Fruit fly (Drosophila melanogaster): ENCODE data around the gene CG14609.

CG14609 gene

DNA sequence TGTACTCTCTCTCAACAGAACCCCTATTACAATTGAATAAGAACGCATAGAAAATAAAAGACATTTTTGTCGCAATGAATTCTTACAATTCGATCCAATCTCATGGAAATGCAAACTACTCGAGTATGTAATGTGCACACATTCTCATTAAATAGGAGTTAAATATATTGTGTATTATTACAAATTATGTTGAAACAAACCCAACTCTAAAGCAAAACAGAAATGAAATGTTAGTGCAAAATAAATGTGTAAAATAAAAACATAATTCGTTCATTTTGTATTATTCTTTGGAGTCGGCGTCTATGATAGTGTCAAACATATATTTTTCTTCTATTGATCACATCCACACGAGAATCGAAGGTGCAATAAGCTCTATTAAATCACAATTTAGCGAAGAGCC is at the start of gene CG14609:
CG14609 (plus strand) TSS at position 301 of the 400 bp plus-strand sequence.
- TF ChIP-seq CG17801 (GFP tag; optimal IDR thresholded peaks at IDR 0.05; ENCODE audit: partially characterized antibody), result no peak

- no peak for TF ChIP-seq CG17801 (GFP tag; optimal IDR thresholded peaks at IDR 0.05; ENCODE audit: partially characterized antibody)
Measured at dm6 chr3R:7154586-7155357, 46.0 kb upstream of the CG14609 start, which contains the start of gene MAGE. TSS of gene MAGE (minus strand) at chr3R:7155180.

DNA sequence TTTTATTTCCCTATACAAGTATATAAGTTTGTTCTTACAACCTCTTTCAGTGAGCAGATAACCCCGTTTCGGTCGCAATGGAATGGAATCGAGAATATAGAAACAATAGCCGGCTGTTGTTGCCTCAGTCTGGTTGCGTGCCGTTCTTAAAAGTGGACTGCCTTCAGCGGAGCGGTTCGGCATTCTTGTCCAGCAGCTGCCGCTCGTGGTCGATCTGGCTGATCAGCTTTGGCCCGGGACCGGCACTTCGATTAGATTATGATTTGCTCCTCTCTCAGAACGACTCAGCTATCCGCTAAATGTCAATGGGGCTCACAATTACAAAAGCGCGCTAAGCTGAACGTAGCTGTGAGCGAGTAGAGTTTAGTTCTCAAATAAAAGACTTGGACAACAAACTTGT is 43.7 kb upstream of the CG14609 start:
- no peak for TF ChIP-seq CG17801 (GFP tag; optimal IDR thresholded peaks at IDR 0.05; ENCODE audit: partially characterized antibody)

- no peak for TF ChIP-seq CG17801 (GFP tag; optimal IDR thresholded peaks at IDR 0.05; ENCODE audit: partially characterized antibody)
Measured at dm6 chr3R:7159615-7160014, 41.2 kb upstream of the CG14609 start.

dm6 chr3R:7162356-7163289 is 38.1 kb upstream of the CG14609 start, which contains the start of gene sas:
TSS of gene sas (plus strand) at chr3R:7162808.
- no peak for TF ChIP-seq CG17801 (GFP tag; optimal IDR thresholded peaks at IDR 0.05; ENCODE audit: partially characterized antibody)

DNA sequence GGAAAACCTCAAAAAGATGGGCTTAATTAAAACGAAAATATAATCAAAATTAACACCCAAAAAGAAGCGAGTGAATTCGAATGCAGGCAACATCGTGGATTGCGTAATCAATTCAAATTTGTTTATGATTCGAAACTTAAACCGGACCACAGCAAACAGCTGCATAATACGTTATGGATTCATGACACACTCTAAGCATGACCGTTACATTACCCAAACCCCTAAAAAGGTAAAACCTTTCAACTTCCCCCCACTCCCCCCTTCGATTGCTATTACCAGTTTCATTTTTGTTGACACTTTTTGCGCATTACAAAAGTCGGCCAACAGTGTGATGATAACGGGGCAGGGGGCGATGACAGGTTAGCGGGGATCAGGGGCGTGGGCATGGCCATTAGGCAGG is 30.8 kb upstream of the CG14609 start:
- no peak for TF ChIP-seq CG17801 (GFP tag; optimal IDR thresholded peaks at IDR 0.05; ENCODE audit: partially characterized antibody)

- no peak for TF ChIP-seq CG17801 (GFP tag; optimal IDR thresholded peaks at IDR 0.05; ENCODE audit: partially characterized antibody)
Measured at dm6 chr3R:7171384-7172099, 29.2 kb upstream of the CG14609 start.

dm6 chr3R:7172978-7173377 is 27.8 kb upstream of the CG14609 start:
- no peak for TF ChIP-seq CG17801 (GFP tag; optimal IDR thresholded peaks at IDR 0.05; ENCODE audit: partially characterized antibody)

- no peak for TF ChIP-seq CG17801 (GFP tag; optimal IDR thresholded peaks at IDR 0.05; ENCODE audit: partially characterized antibody)
Measured at dm6 chr3R:7174755-7175154, 26.0 kb upstream of the CG14609 start.

DNA sequence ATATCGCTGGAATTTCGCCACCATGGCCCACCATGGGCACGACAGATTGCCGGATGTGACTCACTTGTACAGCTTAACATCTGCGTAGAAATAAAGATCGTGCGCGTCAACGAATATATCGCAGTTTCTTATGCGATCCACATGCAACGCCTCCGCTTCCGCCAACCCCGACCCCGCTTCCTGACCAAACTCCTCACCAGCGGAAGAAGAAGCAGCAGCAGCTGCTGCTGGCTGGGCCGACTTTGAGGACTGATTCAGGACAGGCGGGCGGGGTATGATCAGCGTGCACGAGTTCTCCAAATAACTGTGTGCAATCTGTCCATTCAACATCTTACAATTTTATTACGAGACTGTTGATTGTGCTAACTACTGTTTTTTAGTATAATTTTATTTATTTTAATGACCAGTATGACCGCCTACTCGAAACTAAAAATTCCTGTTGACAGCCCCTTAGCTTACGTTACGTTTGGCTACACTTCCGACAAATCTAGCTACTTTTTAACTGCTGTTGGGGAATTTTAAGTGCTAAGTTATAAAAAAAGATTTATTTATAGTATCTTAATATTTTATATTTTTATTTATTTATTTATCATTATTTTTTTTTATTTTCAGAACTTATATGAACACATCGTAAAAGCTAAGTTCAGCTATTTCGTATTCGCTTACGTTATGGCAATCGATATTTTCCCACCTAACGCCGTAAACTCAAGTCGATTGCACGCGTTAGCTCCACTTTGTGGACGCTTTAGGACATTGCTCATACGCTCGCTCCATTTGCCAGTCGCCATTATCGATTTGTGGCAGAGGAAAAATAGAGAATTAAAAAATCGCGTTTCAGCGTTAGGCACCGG is 14.3 kb upstream of the CG14609 start, which contains the start of the genes CG10055 and lap:
CG10055 (minus strand) TSS at position 432 of the 851 bp plus-strand sequence.
lap (plus strand) TSS at position 753 of the 851 bp plus-strand sequence.
- TF ChIP-seq CG17801 (GFP tag; optimal IDR thresholded peaks at IDR 0.05; ENCODE audit: partially characterized antibody), result no peak

DNA sequence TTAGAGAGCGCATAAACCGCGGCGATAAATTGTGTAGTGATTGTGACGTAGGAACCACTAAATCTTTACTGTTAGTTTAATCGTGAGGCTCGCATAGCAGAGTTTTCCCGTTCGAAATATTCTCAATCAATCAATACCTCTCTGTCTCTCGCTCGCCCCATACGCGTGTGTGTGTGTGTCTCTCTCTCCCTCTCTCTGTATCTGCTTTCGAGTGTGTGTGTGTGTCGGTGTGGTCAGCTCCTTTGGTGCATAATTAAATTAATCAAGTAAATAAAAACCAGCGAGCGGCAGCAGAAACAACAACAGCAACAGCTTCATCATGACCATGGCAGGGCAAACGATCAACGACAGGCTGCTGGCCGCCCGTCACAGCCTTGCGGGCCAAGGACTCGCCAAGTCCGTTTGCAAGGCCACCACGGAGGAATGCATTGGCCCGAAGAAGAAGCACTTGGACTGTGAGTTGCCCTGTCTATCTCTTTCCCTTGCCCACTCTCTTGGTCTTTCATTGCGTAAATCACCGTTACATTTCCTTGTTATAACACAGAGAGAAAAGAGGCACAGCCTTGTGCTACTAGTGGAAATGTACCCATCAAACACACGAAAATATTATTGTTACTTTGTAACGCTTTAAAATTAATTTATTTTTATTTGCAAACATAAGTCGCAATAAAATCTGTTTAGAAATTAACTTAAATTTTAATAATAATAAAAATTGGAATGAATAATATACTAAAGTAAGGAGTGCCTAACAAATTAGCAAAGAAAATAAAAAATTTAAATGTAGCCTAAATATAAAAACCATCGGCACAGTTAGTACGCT is 13.5 kb upstream of the CG14609 start:
- TF ChIP-seq CG17801 (GFP tag; optimal IDR thresholded peaks at IDR 0.05; ENCODE audit: partially characterized antibody), result no peak

dm6 chr3R:7187989-7188388 is 12.8 kb upstream of the CG14609 start:
- TF ChIP-seq CG17801 (GFP tag; optimal IDR thresholded peaks at IDR 0.05; ENCODE audit: partially characterized antibody), result no peak

DNA sequence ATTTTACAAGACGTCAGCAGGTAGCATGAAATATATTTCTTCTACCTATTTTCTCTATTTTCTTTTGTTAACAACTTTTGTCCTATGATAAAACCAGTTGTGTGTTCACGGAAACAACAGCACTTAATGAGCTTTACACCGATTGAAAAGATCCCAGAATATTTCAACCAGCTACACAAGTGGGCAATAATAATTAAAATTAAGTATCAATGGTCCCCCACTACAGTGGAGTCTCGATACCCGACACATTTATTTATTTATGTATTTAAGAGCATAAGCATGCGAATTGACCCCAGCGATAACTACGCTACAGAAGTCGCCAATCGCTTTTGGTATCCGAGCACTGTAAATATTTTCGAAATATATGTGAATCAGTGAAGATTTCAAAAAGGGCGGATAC is 12.1 kb upstream of the CG14609 start:
- no peak for TF ChIP-seq CG17801 (GFP tag; optimal IDR thresholded peaks at IDR 0.05; ENCODE audit: partially characterized antibody)
